Worm (Caenorhabditis elegans): ENCODE measurements around the gene E02C12.12.

The E02C12.12 gene

ce11 chrV:9373473-9373872, 8.6 kb downstream of the E02C12.12 start, which contains the start of gene E02C12.8 (continued):
- peak in 1 of 2 experiments; percentile 9 for TF ChIP-seq unc-62 (GFP tag; optimal IDR thresholded peaks at IDR 0.05 in 1 of 2)
- no peak for TF ChIP-seq unc-62 (tag; optimal IDR thresholded peaks at IDR 0.05)

ce11 chrV:9370986-9371385, 11.1 kb downstream of the E02C12.12 start, which contains the start of gene E02C12.6:
Gene E02C12.6 (minus strand): TSS chrV:9371086.
- TF ChIP-seq nhr-28 (tag; optimal IDR thresholded peaks at IDR 0.05) (peak; percentile 10), dmd-6 (GFP tag; IDR thresholded peaks at IDR 0.05) (peak; percentile 12; the same call in 1 of the 2 replicates), attf-4 (tag; optimal IDR thresholded peaks at IDR 0.05) (no peak), pqm-1 (tag; optimal IDR thresholded peaks at IDR 0.05) (peak; percentile 51)

ce11 chrV:9359674-9360073, 22.4 kb downstream of the E02C12.12 start, which contains the start of gene gpa-3:
Gene gpa-3 (minus strand): TSS chrV:9359774.
- TF ChIP-seq unc-62 (GFP tag; optimal IDR thresholded peaks at IDR 0.05 in 1 of 2) (peak in 1 of 2 experiments; percentile 68), unc-62 (tag; optimal IDR thresholded peaks at IDR 0.05) (no peak), ceh-20 (GFP tag; IDR thresholded peaks at IDR 0.05) (no peak), jun-1 (tag; optimal IDR thresholded peaks at IDR 0.05) (no peak), aha-1 (tag) (no peak)

- peak; percentile 30 for TF ChIP-seq pqm-1 (tag; optimal IDR thresholded peaks at IDR 0.05)
- no peak for TF ChIP-seq dmd-8 (GFP tag; IDR thresholded peaks at IDR 0.05)
- no peak for TF ChIP-seq daf-16 (GFP tag; optimal IDR thresholded peaks at IDR 0.05)
- TF ChIP-seq daf-16 (tag; optimal IDR thresholded peaks at IDR 0.05): peak; percentile 73
- 0 out of 2 replicates have a peak, but pooled peaks have one; percentile 22 for TF ChIP-seq dmd-6 (GFP tag; IDR thresholded peaks at IDR 0.05)
- peak; percentile 27 for TF ChIP-seq dve-1 (tag; optimal IDR thresholded peaks at IDR 0.05; ENCODE audit: insufficient read depth)
Measured at ce11 chrV:9356345-9356744, 25.8 kb downstream of the E02C12.12 start, which contains the start of gene ttr-49. Gene ttr-49 (minus strand): TSS chrV:9356515.

- TF ChIP-seq unc-130 (GFP tag; optimal IDR thresholded peaks at IDR 0.05) (no peak), zip-2 (tag; optimal IDR thresholded peaks at IDR 0.05) (no peak), Y5F2A.4 (GFP tag; optimal IDR thresholded peaks at IDR 0.05) (no peak), pqm-1 (tag; optimal IDR thresholded peaks at IDR 0.05) (no peak), nhr-6 (tag; optimal IDR thresholded peaks at IDR 0.05) (no peak), snpc-4 (tag; optimal IDR thresholded peaks at IDR 0.05) (no peak), ceh-44 (GFP tag; IDR thresholded peaks at IDR 0.05) (no peak), zfp-3 (GFP tag; conservative IDR thresholded peaks at IDR 0.05) (no peak), ceh-82 (tag; optimal IDR thresholded peaks at IDR 0.05) (no peak), nhr-48 (tag; optimal IDR thresholded peaks at IDR 0.05) (no peak), nhr-237 (tag; optimal IDR thresholded peaks at IDR 0.05) (no peak)
Measured at ce11 chrV:9355371-9355770, 26.7 kb downstream of the E02C12.12 start, which contains the start of gene ttr-40. Gene ttr-40 (minus strand): TSS chrV:9355471.

- TF ChIP-seq daf-16 (GFP tag; optimal IDR thresholded peaks at IDR 0.05) (no peak), daf-16 (tag; optimal IDR thresholded peaks at IDR 0.05) (no peak), T20F7.1 (GFP tag; optimal IDR thresholded peaks at IDR 0.05) (no peak), nhr-10 (tag; optimal IDR thresholded peaks at IDR 0.05) (no peak), ZK337.2 (GFP tag; IDR thresholded peaks at IDR 0.05) (no peak), mep-1 (tag; optimal IDR thresholded peaks at IDR 0.05) (no peak), mdt-29 (GFP tag; IDR thresholded peaks at IDR 0.05) (no peak), ces-1 (GFP tag; optimal IDR thresholded peaks at IDR 0.05) (no peak), daf-12 (tag; optimal IDR thresholded peaks at IDR 0.05) (no peak), dmd-9 (GFP tag; IDR thresholded peaks at IDR 0.05) (no peak)
Measured at ce11 chrV:9352947-9353346, 29.2 kb downstream of the E02C12.12 start, which contains the start of gene srx-46. Gene srx-46 (plus strand): TSS chrV:9353247.

- no peak for TF ChIP-seq nhr-76 (tag; optimal IDR thresholded peaks at IDR 0.05)
- no peak for TF ChIP-seq mdt-29 (GFP tag; IDR thresholded peaks at IDR 0.05)
- TF ChIP-seq F37D6.2 (tag; optimal IDR thresholded peaks at IDR 0.05): no peak
- no peak for TF ChIP-seq zip-2 (tag; optimal IDR thresholded peaks at IDR 0.05)
- TF ChIP-seq gei-8 (GFP tag; optimal IDR thresholded peaks at IDR 0.05): no peak
- TF ChIP-seq nhr-77 (tag; optimal IDR thresholded peaks at IDR 0.05): no peak
- no peak for TF ChIP-seq ZK337.2 (GFP tag; IDR thresholded peaks at IDR 0.05)
- TF ChIP-seq R02D3.7 (tag; optimal IDR thresholded peaks at IDR 0.05): no peak
- TF ChIP-seq F44E2.7 (GFP tag; IDR thresholded peaks at IDR 0.05): no peak
- TF ChIP-seq dpl-1 (GFP tag; optimal IDR thresholded peaks at IDR 0.05): no peak
Measured at ce11 chrV:9349687-9350086, 32.4 kb downstream of the E02C12.12 start, which contains the start of gene srx-47. Gene srx-47 (plus strand): TSS chrV:9349987.
